Fruit fly (Drosophila melanogaster) whole organism, adult: ENCODE measurements around the gene Mlc-c.

ENCODE experiments used
- CG12768 ChIP-seq: fragments of 200-800 bp; sonication (Bioruptor generic); optimal IDR thresholded peaks from 2 replicates; lab custom pipeline; 2017; ENCODE audit warnings: missing biosample characterization, missing genetic modification characterization, mild to moderate bottlenecking, moderate library complexity, missing genetic modification reagents
- CG14711 ChIP-seq: fragments of 200-800 bp; sonication (Bioruptor generic); optimal IDR thresholded peaks from 2 replicates; lab custom pipeline; 2018; ENCODE audit warnings: missing biosample characterization, mild to moderate bottlenecking, missing genetic modification characterization, moderate library complexity
- CG33017 ChIP-seq: fragments of 200-800 bp; sonication (Bioruptor generic); optimal IDR thresholded peaks from 2 replicates; lab custom pipeline; 2018; ENCODE audit warnings: missing biosample characterization, mild to moderate bottlenecking, missing genetic modification characterization, moderate library complexity
- CG7045 ChIP-seq: fragments of 200-800 bp; sonication (Bioruptor generic); optimal IDR thresholded peaks from 2 replicates; lab custom pipeline; 2017; ENCODE audit warnings: missing biosample characterization, mild to moderate bottlenecking, missing genetic modification characterization
- CG7101 ChIP-seq: fragments of 200-800 bp; sonication (Bioruptor generic); optimal IDR thresholded peaks from 2 replicates; lab custom pipeline; 2018; ENCODE audit warnings: missing biosample characterization, mild to moderate bottlenecking, missing genetic modification characterization, moderate library complexity
- Crg-1 ChIP-seq: fragments of 200-800 bp; sonication (Bioruptor generic); optimal IDR thresholded peaks from 2 replicates; lab custom pipeline; 2016; ENCODE audit warnings: missing biosample characterization, missing genetic modification characterization
- Hr96 ChIP-seq: fragments of 200-800 bp; sonication (Bioruptor generic); optimal IDR thresholded peaks from 2 replicates; lab custom pipeline; 2016; ENCODE audit warnings: missing biosample characterization, missing genetic modification characterization
- Mnt ChIP-seq: fragments of 200-800 bp; sonication (Bioruptor generic); optimal IDR thresholded peaks from 2 replicates; lab custom pipeline; 2016; ENCODE audit warnings: missing biosample characterization, mild to moderate bottlenecking, missing genetic modification characterization
- bab1 ChIP-seq: fragments of 200-800 bp; sonication (Bioruptor generic); optimal IDR thresholded peaks from 3 replicates; lab custom pipeline; 2019; ENCODE audit warnings: missing biosample characterization, mild to moderate bottlenecking, missing genetic modification characterization, moderate library complexity
- ovo ChIP-seq: fragments of 200-800 bp; sonication (Bioruptor generic); optimal IDR thresholded peaks from 2 replicates; lab custom pipeline; 2016; ENCODE audit warnings: missing biosample characterization, missing genetic modification characterization
- pad ChIP-seq: fragments of 200-800 bp; sonication (Bioruptor generic); optimal IDR thresholded peaks from 3 replicates; lab custom pipeline; 2017; ENCODE audit warnings: missing biosample characterization, missing genetic modification characterization, mild to moderate bottlenecking, moderate library complexity, missing genetic modification reagents
- tj ChIP-seq: fragments of 200-800 bp; sonication (Bioruptor generic); optimal IDR thresholded peaks from 3 replicates; lab custom pipeline; 2017; ENCODE audit warnings: missing biosample characterization, mild to moderate bottlenecking, missing genetic modification characterization, moderate library complexity

dm6 chrX:5603009-5603408 lies 19.3 kb downstream of the Mlc-c start:
- TF ChIP-seq Crg-1 (no peak), CG33017 (tag; lab: Kevin White, UChicago) (no peak), Hr96 (no peak), CG14711 (tag; lab: Kevin White, UChicago) (no peak), CG7045 (GFP tag; lab: Kevin White, UChicago) (no peak), CG12768 (GFP tag; lab: Kevin White, UChicago) (no peak), bab1 (GFP tag; lab: Kevin White, UChicago) (no peak), Mnt (GFP tag; lab: Kevin White, UChicago) (no peak), pad (GFP tag; lab: Kevin White, UChicago) (no peak), tj (GFP tag; lab: Kevin White, UChicago) (no peak), CG7101 (tag; lab: Kevin White, UChicago) (no peak), ovo (GFP tag; lab: Kevin White, UChicago) (no peak)
